Worm (Caenorhabditis elegans): ENCODE data around the gene ttr-26.

ttr-26 gene

ce11 chrV:18553750-18554149, 6.3 kb downstream of the ttr-26 start, which contains the start of gene Y51A2D.8:
Gene Y51A2D.8 (minus strand): TSS chrV:18553850.
- no peak for TF ChIP-seq madf-2 (tag; optimal IDR thresholded peaks at IDR 0.05)
- TF ChIP-seq ceh-2 (tag; optimal IDR thresholded peaks at IDR 0.05), result no peak
- no peak for TF ChIP-seq unc-3 (GFP tag; conservative IDR thresholded peaks at IDR 0.05)
- no peak for TF ChIP-seq unc-3 (tag; optimal IDR thresholded peaks at IDR 0.05)
- no peak for TF ChIP-seq ceh-14 (tag; optimal IDR thresholded peaks at IDR 0.05)
- TF ChIP-seq sox-4 (tag; optimal IDR thresholded peaks at IDR 0.05), result no peak
- TF ChIP-seq sox-2 (GFP tag; IDR thresholded peaks at IDR 0.05), result no peak
- no peak for TF ChIP-seq nhr-11 (tag; optimal IDR thresholded peaks at IDR 0.05)
- TF ChIP-seq rnt-1 (tag; optimal IDR thresholded peaks at IDR 0.05), result no peak
- TF ChIP-seq pat-9 (tag; optimal IDR thresholded peaks at IDR 0.05), result no peak
- TF ChIP-seq mec-3 (tag; optimal IDR thresholded peaks at IDR 0.05; ENCODE audit: borderline replicate concordance), result no peak
- no peak for TF ChIP-seq fkh-10 (GFP tag; optimal IDR thresholded peaks at IDR 0.05)

- TF ChIP-seq pag-3 (tag; optimal IDR thresholded peaks at IDR 0.05; ENCODE audit: borderline replicate concordance) (no peak), rnt-1 (tag; optimal IDR thresholded peaks at IDR 0.05) (no peak), nfya-1 (tag; optimal IDR thresholded peaks at IDR 0.05) (no peak), ceh-24 (tag; optimal IDR thresholded peaks at IDR 0.05) (no peak), ceh-2 (tag; optimal IDR thresholded peaks at IDR 0.05) (no peak), ceh-18 (tag; optimal IDR thresholded peaks at IDR 0.05) (no peak), ceh-14 (tag; optimal IDR thresholded peaks at IDR 0.05) (no peak), K09A11.1 (tag; optimal IDR thresholded peaks at IDR 0.05; ENCODE audit: insufficient read depth) (no peak), fkh-10 (GFP tag; optimal IDR thresholded peaks at IDR 0.05) (no peak)
Observed at ce11 chrV:18536015-18536414, 24.1 kb downstream of the ttr-26 start.

ce11 chrV:18533606-18534005, 26.5 kb downstream of the ttr-26 start, which contains the start of gene ints-5:
Gene ints-5 (plus strand): TSS chrV:18533953.
- TF ChIP-seq nfya-1 (tag; optimal IDR thresholded peaks at IDR 0.05) (peak; percentile 16), syd-9 (tag; optimal IDR thresholded peaks at IDR 0.05) (no peak)

- no peak for TF ChIP-seq mec-3 (tag; optimal IDR thresholded peaks at IDR 0.05; ENCODE audit: borderline replicate concordance)
- no peak for TF ChIP-seq hlh-15 (tag; optimal IDR thresholded peaks at IDR 0.05)
- no peak for TF ChIP-seq rnt-1 (tag; optimal IDR thresholded peaks at IDR 0.05)
- TF ChIP-seq Y22D7AL.16 (tag; optimal IDR thresholded peaks at IDR 0.05), result no peak
- no peak for TF ChIP-seq lin-11 (tag; optimal IDR thresholded peaks at IDR 0.05)
Observed at ce11 chrV:18524460-18524859, 35.6 kb downstream of the ttr-26 start, which contains the start of gene hmit-1.2. Gene hmit-1.2 (plus strand): TSS chrV:18524760.

- TF ChIP-seq pqm-1 (tag; optimal IDR thresholded peaks at IDR 0.05) (peak; percentile 2), elt-2 (tag; optimal IDR thresholded peaks at IDR 0.05) (peak; percentile 71), ceh-30 (tag; optimal IDR thresholded peaks at IDR 0.05) (no peak)
Observed at ce11 chrV:18516496-18516895, 43.6 kb downstream of the ttr-26 start, which contains the start of gene hmit-1.1. Gene hmit-1.1 (plus strand): TSS chrV:18516789.

- TF ChIP-seq pqm-1 (tag; optimal IDR thresholded peaks at IDR 0.05) (no peak), ceh-48 (tag; optimal IDR thresholded peaks at IDR 0.05) (no peak), pha-4 (tag; optimal IDR thresholded peaks at IDR 0.05) (no peak), hlh-15 (tag; optimal IDR thresholded peaks at IDR 0.05) (no peak), unc-42 (tag; optimal IDR thresholded peaks at IDR 0.05) (no peak), fkh-6 (tag; optimal IDR thresholded peaks at IDR 0.05) (no peak), lin-11 (tag; optimal IDR thresholded peaks at IDR 0.05) (no peak), pat-9 (tag; optimal IDR thresholded peaks at IDR 0.05) (no peak), hlh-30 (tag; optimal IDR thresholded peaks at IDR 0.05; ENCODE audit: insufficient read depth) (no peak), hlh-6 (tag; optimal IDR thresholded peaks at IDR 0.05) (no peak)
Observed at ce11 chrV:18511847-18512246, 48.2 kb downstream of the ttr-26 start.
